Worm (Caenorhabditis elegans) whole organism, late embryonic: ENCODE results near the gene C16B8.4.

ENCODE experiments used
- C08G9.2 ChIP-seq: sonication (generic microtip); optimal IDR thresholded peaks from 2 replicates; lab custom pipeline; 2016; ENCODE audit warnings: mild to moderate bottlenecking, missing genetic modification characterization, moderate library complexity, missing compliant biosample characterization
- C38D4.7 ChIP-seq: fragments of 200-800 bp; sonication (Bioruptor generic); optimal IDR thresholded peaks from 2 replicates; lab custom pipeline; 2018; ENCODE audit warnings: mild to moderate bottlenecking, missing genetic modification characterization, moderate library complexity, missing compliant biosample characterization
- F13H6.1 ChIP-seq: sonication (generic microtip); optimal IDR thresholded peaks from 2 replicates; lab custom pipeline; 2016; ENCODE audit warnings: missing genetic modification characterization, missing compliant biosample characterization
- K09A11.1 ChIP-seq: sonication (generic microtip); optimal IDR thresholded peaks from 2 replicates; lab custom pipeline; 2017; ENCODE audit warnings: antibody characterized with exemption, mild to moderate bottlenecking, missing genetic modification characterization, missing compliant biosample characterization; ENCODE audit not compliant: insufficient read depth
- Y22D7AL.16 ChIP-seq: sonication (generic microtip); optimal IDR thresholded peaks from 2 replicates; lab custom pipeline; 2016; ENCODE audit warnings: missing genetic modification characterization, missing compliant biosample characterization
- ahr-1 ChIP-seq: sonication (generic microtip); optimal IDR thresholded peaks from 2 replicates; lab custom pipeline; 2016; ENCODE audit warnings: missing genetic modification characterization, missing compliant biosample characterization
- ama-1 ChIP-seq: fragments of 150-350 bp; optimal IDR thresholded peaks from 2 replicates; lab custom pipeline; 2014
- ceh-19 ChIP-seq: fragments of 200-800 bp; sonication (Bioruptor generic); optimal IDR thresholded peaks from 2 replicates; lab custom pipeline; 2018; ENCODE audit warnings: mild to moderate bottlenecking, missing genetic modification characterization, missing compliant biosample characterization
- ceh-22 ChIP-seq: sonication (generic microtip); optimal IDR thresholded peaks from 2 replicates; lab custom pipeline; 2017; ENCODE audit warnings: missing biosample characterization, missing genetic modification characterization
- ceh-30 ChIP-seq: fragments of 150-350 bp; optimal IDR thresholded peaks from 2 replicates; lab custom pipeline; 2014; ENCODE audit warnings: missing biosample characterization, missing genetic modification characterization
- ceh-31 ChIP-seq: sonication (generic microtip); optimal IDR thresholded peaks from 2 replicates; lab custom pipeline; 2016; ENCODE audit warnings: missing genetic modification characterization, missing compliant biosample characterization
- ceh-34 ChIP-seq: sonication (generic microtip); optimal IDR thresholded peaks from 2 replicates; lab custom pipeline; 2016; ENCODE audit warnings: mild to moderate bottlenecking, missing genetic modification characterization, missing compliant biosample characterization
- ceh-45 ChIP-seq: fragments of 200-800 bp; sonication (Bioruptor generic); IDR thresholded peaks from 2 replicates; pipeline ENCODE4 v1.3.6; 2022; ENCODE audit warnings: missing genetic modification reagents, missing genetic modification characterization, missing compliant biosample characterization
- ceh-48 ChIP-seq: sonication (generic microtip); optimal IDR thresholded peaks from 2 replicates; lab custom pipeline; 2016; ENCODE audit warnings: missing genetic modification characterization, inconsistent platforms, missing compliant biosample characterization
- ceh-9 ChIP-seq: sonication (generic microtip); optimal IDR thresholded peaks from 2 replicates; lab custom pipeline; 2016; ENCODE audit warnings: mild to moderate bottlenecking, missing genetic modification characterization, inconsistent platforms, missing compliant biosample characterization
- dve-1 ChIP-seq: sonication (generic microtip); optimal IDR thresholded peaks from 2 replicates; lab custom pipeline; 2017; ENCODE audit warnings: antibody characterized with exemption, mild to moderate bottlenecking, missing genetic modification characterization, missing compliant biosample characterization
- elt-2 ChIP-seq: sonication (generic microtip); optimal IDR thresholded peaks from 2 replicates; lab custom pipeline; 2016; ENCODE audit warnings: missing genetic modification reagents, missing genetic modification characterization, missing compliant biosample characterization
- elt-4 ChIP-seq: sonication (generic microtip); optimal IDR thresholded peaks from 2 replicates; lab custom pipeline; 2016; ENCODE audit warnings: missing genetic modification characterization, missing compliant biosample characterization
- eyg-1 ChIP-seq: sonication (generic microtip); optimal IDR thresholded peaks from 2 replicates; lab custom pipeline; 2016; ENCODE audit warnings: missing genotype, missing genetic modification characterization, missing compliant biosample characterization
- fkh-10 ChIP-seq: fragments of 150-350 bp; optimal IDR thresholded peaks from 2 replicates; lab custom pipeline; 2014; ENCODE audit warnings: missing biosample characterization, missing genetic modification reagents, missing genetic modification characterization
- gmeb-2 ChIP-seq: sonication (generic microtip); optimal IDR thresholded peaks from 2 replicates; lab custom pipeline; 2016; ENCODE audit warnings: missing genetic modification characterization, inconsistent platforms, missing compliant biosample characterization
- hlh-13 ChIP-seq: fragments of 200-800 bp; sonication (Bioruptor generic); optimal IDR thresholded peaks from 2 replicates; lab custom pipeline; 2018; ENCODE audit warnings: mild to moderate bottlenecking, missing genetic modification characterization, missing compliant biosample characterization
- hlh-15 ChIP-seq: sonication (generic microtip); optimal IDR thresholded peaks from 2 replicates; lab custom pipeline; 2016; ENCODE audit warnings: missing genetic modification characterization, missing compliant biosample characterization
- hlh-30 ChIP-seq: sonication (generic microtip); optimal IDR thresholded peaks from 2 replicates; lab custom pipeline; 2017; ENCODE audit warnings: antibody characterized with exemption, missing genetic modification characterization, missing compliant biosample characterization; ENCODE audit not compliant: insufficient read depth
- hlh-6 ChIP-seq: sonication (generic microtip); optimal IDR thresholded peaks from 2 replicates; lab custom pipeline; 2016; ENCODE audit warnings: missing genotype, missing genetic modification characterization, missing compliant biosample characterization
- hlh-8 ChIP-seq: sonication (generic microtip); optimal IDR thresholded peaks from 2 replicates; lab custom pipeline; 2016; ENCODE audit warnings: missing genotype, missing genetic modification characterization, missing compliant biosample characterization
- lim-6 ChIP-seq: sonication (generic microtip); optimal IDR thresholded peaks from 2 replicates; lab custom pipeline; 2016; ENCODE audit warnings: missing genetic modification characterization, missing compliant biosample characterization
- lin-11 ChIP-seq: fragments of 200-800 bp; sonication (Bioruptor generic); optimal IDR thresholded peaks from 2 replicates; lab custom pipeline; 2018; ENCODE audit warnings: mild to moderate bottlenecking, missing genetic modification characterization, missing compliant biosample characterization
- mec-3 ChIP-seq: sonication (generic microtip); optimal IDR thresholded peaks from 2 replicates; lab custom pipeline; 2016; ENCODE audit warnings: borderline replicate concordance, missing genetic modification characterization, missing compliant biosample characterization
- nfya-1 ChIP-seq: sonication (generic microtip); optimal IDR thresholded peaks from 2 replicates; lab custom pipeline; 2017; ENCODE audit warnings: missing genetic modification characterization, mild to moderate bottlenecking, missing compliant biosample characterization, antibody characterized with exemption, moderate library complexity
- nhr-11 ChIP-seq: fragments of 150-350 bp; optimal IDR thresholded peaks from 2 replicates; lab custom pipeline; 2014; ENCODE audit warnings: missing biosample characterization, missing genetic modification characterization
- nhr-232 ChIP-seq: sonication (generic microtip); optimal IDR thresholded peaks from 2 replicates; lab custom pipeline; 2016; ENCODE audit warnings: missing genetic modification characterization, missing compliant biosample characterization
- npax-4 ChIP-seq: sonication (generic microtip); optimal IDR thresholded peaks from 2 replicates; lab custom pipeline; 2016; ENCODE audit warnings: missing genetic modification characterization, missing compliant biosample characterization
- pag-3 ChIP-seq: sonication (generic microtip); optimal IDR thresholded peaks from 2 replicates; lab custom pipeline; 2016; ENCODE audit warnings: missing compliant biosample characterization, missing genetic modification characterization, borderline replicate concordance
- pha-2 ChIP-seq: sonication (generic microtip); optimal IDR thresholded peaks from 2 replicates; lab custom pipeline; 2017; ENCODE audit warnings: mild to moderate bottlenecking, missing genetic modification characterization, missing compliant biosample characterization
- pha-4 ChIP-seq: fragments of 150-350 bp; optimal IDR thresholded peaks from 2 replicates; lab custom pipeline; 2018; ENCODE audit warnings: missing biosample characterization, missing genetic modification reagents, missing genetic modification characterization
- pqm-1 ChIP-seq: sonication (generic microtip); optimal IDR thresholded peaks from 2 replicates; lab custom pipeline; 2016; ENCODE audit warnings: missing genetic modification characterization, missing compliant biosample characterization
- pros-1 ChIP-seq: fragments of 150-350 bp; optimal IDR thresholded peaks from 2 replicates; lab custom pipeline; 2014; ENCODE audit warnings: missing biosample characterization, missing genetic modification reagents, missing genetic modification characterization
- ref-2 ChIP-seq: sonication (generic microtip); optimal IDR thresholded peaks from 2 replicates; lab custom pipeline; 2016; ENCODE audit warnings: missing genetic modification characterization, missing compliant biosample characterization
- rnt-1 ChIP-seq: sonication (generic microtip); optimal IDR thresholded peaks from 2 replicates; lab custom pipeline; 2016; ENCODE audit warnings: missing genetic modification characterization, missing compliant biosample characterization
- sdc-2 ChIP-seq: sonication (generic microtip); optimal IDR thresholded peaks from 2 replicates; lab custom pipeline; 2016; ENCODE audit warnings: missing genotype, missing genetic modification characterization, missing compliant biosample characterization
- sox-4 ChIP-seq: sonication (generic microtip); optimal IDR thresholded peaks from 2 replicates; lab custom pipeline; 2017; ENCODE audit warnings: mild to moderate bottlenecking, missing genetic modification characterization, inconsistent platforms, missing compliant biosample characterization
- tbx-2 ChIP-seq: sonication (generic microtip); optimal IDR thresholded peaks from 2 replicates; lab custom pipeline; 2016; ENCODE audit warnings: missing genetic modification characterization, missing compliant biosample characterization
- tbx-7 ChIP-seq: sonication (generic microtip); optimal IDR thresholded peaks from 2 replicates; lab custom pipeline; 2016; ENCODE audit warnings: missing genotype, missing genetic modification characterization, missing compliant biosample characterization
- ttx-3 ChIP-seq: sonication (generic microtip); optimal IDR thresholded peaks from 2 replicates; lab custom pipeline; 2016; ENCODE audit warnings: missing genetic modification reagents, missing genetic modification characterization, missing compliant biosample characterization
- unc-3 ChIP-seq, 2 experiments: fragments of 200-800 bp in 1 of 2; sonication (Bioruptor generic) in 1 of 2; sonication (generic microtip) in 1 of 2; conservative IDR thresholded peaks in 1 of 2; optimal IDR thresholded peaks in 1 of 2; 2 replicates each; pipeline versions ENCODE4 v1.3.6 to Lab custom; 2016 to 2022; ENCODE audit warnings: missing compliant biosample characterization in 2 of 2, missing genetic modification characterization in 2 of 2, missing genetic modification reagents in 1 of 2
- unc-42 ChIP-seq: sonication (generic microtip); optimal IDR thresholded peaks from 2 replicates; lab custom pipeline; 2016; ENCODE audit warnings: missing genotype, missing genetic modification characterization, missing compliant biosample characterization
- unc-86 ChIP-seq: sonication (generic microtip); optimal IDR thresholded peaks from 2 replicates; lab custom pipeline; 2016; ENCODE audit warnings: missing genetic modification characterization, missing compliant biosample characterization
- zip-5 ChIP-seq: sonication (generic microtip); optimal IDR thresholded peaks from 2 replicates; lab custom pipeline; 2016; ENCODE audit warnings: missing genetic modification characterization, missing compliant biosample characterization
- ztf-16 ChIP-seq: sonication (generic microtip); optimal IDR thresholded peaks from 2 replicates; lab custom pipeline; 2017; ENCODE audit warnings: missing genetic modification characterization, missing compliant biosample characterization

Gene C16B8.4

DNA sequence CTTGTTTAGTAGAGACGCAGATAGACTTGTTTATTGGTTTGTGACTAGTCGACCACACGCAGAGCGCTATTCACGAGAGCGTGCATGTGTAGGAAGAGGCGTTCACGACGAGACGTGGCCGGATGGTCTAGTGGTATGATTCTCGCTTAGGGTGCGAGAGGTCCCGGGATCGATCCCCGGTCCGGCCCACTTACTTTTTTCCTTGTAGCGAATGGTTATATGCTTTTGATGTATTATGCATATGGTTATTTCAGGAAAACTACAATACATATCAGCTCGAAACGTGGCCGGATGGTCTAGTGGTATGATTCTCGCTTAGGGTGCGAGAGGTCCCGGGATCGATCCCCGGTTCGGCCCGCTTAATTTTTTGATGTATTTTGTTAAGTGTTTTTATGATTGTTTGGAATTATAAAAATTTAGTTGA, 3.4 kb downstream of the C16B8.4 start (continued):
- peak; percentile 79 for TF ChIP-seq C38D4.7
- peak; percentile 59 for TF ChIP-seq pros-1 (tag; lab: Kevin White, UChicago)
- TF ChIP-seq pag-3 (tag; lab: Kevin White, UChicago), result no peak
- peak; percentile 24 for TF ChIP-seq ceh-30 (tag; lab: Kevin White, UChicago)
- TF ChIP-seq ceh-34 (tag; lab: Kevin White, UChicago), result peak; percentile 76
- peak; percentile 89 for TF ChIP-seq sdc-2 (tag; lab: Kevin White, UChicago)
- peak; percentile 72 for TF ChIP-seq ceh-31 (tag; lab: Kevin White, UChicago)
- peak; percentile 81 for TF ChIP-seq pha-2 (tag; lab: Kevin White, UChicago)
- peak; percentile 74; the same call in 1 of the 2 replicates for TF ChIP-seq ceh-45 (GFP tag; lab: Robert Waterston, UW)
- peak; percentile 24 for TF ChIP-seq ceh-22 (tag; lab: Kevin White, UChicago)
- TF ChIP-seq lin-11 (tag; lab: Kevin White, UChicago), result peak; percentile 58
- no peak for TF ChIP-seq pha-4
- peak; percentile 80 for TF ChIP-seq unc-86 (tag; lab: Kevin White, UChicago)
- peak; percentile 91 for TF ChIP-seq elt-2 (tag; lab: Kevin White, UChicago)
- TF ChIP-seq ceh-48, result peak; percentile 67
- peak; percentile 64 for TF ChIP-seq Y22D7AL.16 (tag; lab: Kevin White, UChicago)
- peak; percentile 71 for TF ChIP-seq nfya-1 (tag; lab: Kevin White, UChicago)
- no peak for TF ChIP-seq hlh-15 (tag; lab: Kevin White, UChicago)
- TF ChIP-seq fkh-10, result no peak
- TF ChIP-seq pqm-1 (tag; lab: Kevin White, UChicago), result peak; percentile 63
- TF ChIP-seq hlh-6 (tag; lab: Kevin White, UChicago), result peak; percentile 89
- peak; percentile 19 for TF ChIP-seq F13H6.1 (tag; lab: Kevin White, UChicago)
- no peak for TF ChIP-seq elt-4
- peak; percentile 65 for TF ChIP-seq zip-5 (tag; lab: Kevin White, UChicago)
- peak; percentile 76 for TF ChIP-seq ttx-3 (tag; lab: Kevin White, UChicago)
- no peak for TF ChIP-seq nhr-11 (tag; lab: Kevin White, UChicago)
- peak; percentile 64 for TF ChIP-seq unc-3 (GFP tag; conservative IDR thresholded peaks at IDR 0.05; lab: Robert Waterston, UW)
- no peak for TF ChIP-seq unc-3 (tag; optimal IDR thresholded peaks at IDR 0.05; lab: Kevin White, UChicago)
- TF ChIP-seq hlh-8 (tag; lab: Kevin White, UChicago), result peak; percentile 56
- peak; percentile 84 for TF ChIP-seq K09A11.1 (tag; lab: Kevin White, UChicago)
- peak; percentile 76 for TF ChIP-seq nhr-232
- peak; percentile 55 for TF ChIP-seq unc-42 (tag; lab: Kevin White, UChicago)
- peak; percentile 41 for TF ChIP-seq tbx-7 (tag; lab: Kevin White, UChicago)
- no peak for TF ChIP-seq mec-3 (tag; lab: Kevin White, UChicago)
- no peak for TF ChIP-seq lim-6 (tag; lab: Kevin White, UChicago)
- peak; percentile 73 for TF ChIP-seq dve-1 (tag; lab: Kevin White, UChicago)
- TF ChIP-seq ama-1 (lab: Kevin White, UChicago), result no peak
- TF ChIP-seq ceh-9 (tag; lab: Kevin White, UChicago), result peak; percentile 3
- peak; percentile 88 for TF ChIP-seq ref-2 (tag; lab: Kevin White, UChicago)
- TF ChIP-seq ztf-16, result peak; percentile 58
- peak; percentile 50 for TF ChIP-seq eyg-1
- TF ChIP-seq ahr-1, result peak; percentile 70
- TF ChIP-seq rnt-1, result peak; percentile 40
- peak; percentile 83 for TF ChIP-seq gmeb-2 (tag; lab: Kevin White, UChicago)

DNA sequence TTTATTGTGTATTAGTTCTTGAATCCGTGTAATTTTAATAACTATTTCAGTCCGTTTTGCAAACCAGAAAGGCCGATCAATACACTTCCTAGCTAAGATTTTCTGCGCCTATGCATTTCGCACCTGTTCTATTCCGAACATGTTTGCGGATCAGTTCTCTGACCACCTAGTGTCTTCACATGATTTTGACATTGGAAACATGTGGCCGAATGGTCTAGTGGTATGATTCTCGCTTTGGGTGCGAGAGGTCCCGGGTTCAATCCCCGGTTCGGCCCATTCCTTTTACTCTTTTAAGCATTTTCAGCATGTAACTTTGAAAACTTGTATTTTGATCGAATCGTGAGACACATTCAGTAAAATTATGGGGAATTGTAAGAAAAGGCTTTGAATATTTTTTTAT, 4.1 kb downstream of the C16B8.4 start:
- TF ChIP-seq sox-4 (tag; lab: Kevin White, UChicago) (peak; percentile 38), Y22D7AL.16 (tag; lab: Kevin White, UChicago) (peak; percentile 54), ceh-19 (peak; percentile 50), tbx-7 (tag; lab: Kevin White, UChicago) (no peak), hlh-13 (GFP tag; lab: Kevin White, UChicago) (peak; percentile 19), npax-4 (tag; lab: Kevin White, UChicago) (no peak), ceh-45 (GFP tag; lab: Robert Waterston, UW) (peak; percentile 67; the same call in 1 of the 2 replicates), ceh-48 (peak; percentile 15), mec-3 (tag; lab: Kevin White, UChicago) (no peak), ahr-1 (peak; percentile 4), nfya-1 (tag; lab: Kevin White, UChicago) (peak; percentile 16), hlh-8 (tag; lab: Kevin White, UChicago) (no peak), hlh-15 (tag; lab: Kevin White, UChicago) (peak; percentile 21), C08G9.2 (tag; lab: Kevin White, UChicago) (no peak), hlh-30 (tag; lab: Kevin White, UChicago) (peak; percentile 47), zip-5 (tag; lab: Kevin White, UChicago) (no peak), elt-4 (no peak), hlh-6 (tag; lab: Kevin White, UChicago) (no peak), rnt-1 (no peak), pha-4 (no peak), fkh-10 (no peak), tbx-2 (tag; lab: Kevin White, UChicago) (no peak), sdc-2 (tag; lab: Kevin White, UChicago) (no peak)
